Fruit fly (Drosophila melanogaster) whole organism, prepupa: Measurements from ENCODE around the gene CG8300.

Source experiments
- Blimp-1 ChIP-seq: fragments of 200-800 bp; sonication (Bioruptor generic); optimal IDR thresholded peaks from 3 replicates; lab custom pipeline; 2017; ENCODE audit warnings: missing biosample characterization, missing genetic modification characterization, mild to moderate bottlenecking, moderate library complexity, missing genetic modification reagents
- CG10631 ChIP-seq: fragments of 200-800 bp; sonication (Bioruptor generic); optimal IDR thresholded peaks from 2 replicates; lab custom pipeline; 2016; ENCODE audit warnings: missing biosample characterization, missing genetic modification characterization
- CG10669 ChIP-seq: fragments of 200-800 bp; sonication (Bioruptor generic); optimal IDR thresholded peaks from 3 replicates; lab custom pipeline; 2018; ENCODE audit warnings: missing biosample characterization, mild to moderate bottlenecking, missing genetic modification characterization, moderate library complexity
- CG11294 ChIP-seq: fragments of 200-800 bp; sonication (Bioruptor generic); IDR thresholded peaks from 2 replicates; pipeline ENCODE4 v1.3.6; 2022; ENCODE audit warnings: missing biosample characterization, missing genetic modification characterization
- CG11902 ChIP-seq: fragments of 200-800 bp; sonication (Bioruptor generic); optimal IDR thresholded peaks from 3 replicates; lab custom pipeline; 2016; ENCODE audit warnings: missing biosample characterization, missing genetic modification characterization
- CG1621 ChIP-seq: fragments of 200-800 bp; sonication (Bioruptor generic); optimal IDR thresholded peaks from 3 replicates; lab custom pipeline; 2018; ENCODE audit warnings: missing biosample characterization, mild to moderate bottlenecking, missing genetic modification characterization
- CG16779 ChIP-seq: fragments of 200-800 bp; sonication (Bioruptor generic); optimal IDR thresholded peaks from 3 replicates; lab custom pipeline; 2017; ENCODE audit warnings: missing biosample characterization, mild to moderate bottlenecking, missing genetic modification characterization
- CG3032 ChIP-seq: fragments of 200-800 bp; optimal IDR thresholded peaks from 2 replicates; lab custom pipeline; 2019; ENCODE audit warnings: missing biosample characterization, mild to moderate bottlenecking, missing genetic modification characterization, moderate library complexity
- CG31627 ChIP-seq: fragments of 200-800 bp; sonication (Bioruptor generic); optimal IDR thresholded peaks from 3 replicates; lab custom pipeline; 2016; ENCODE audit warnings: missing biosample characterization, missing genetic modification characterization
- CG32006 ChIP-seq: fragments of 200-800 bp; sonication (Bioruptor generic); optimal IDR thresholded peaks from 3 replicates; lab custom pipeline; 2017; ENCODE audit warnings: missing biosample characterization, mild to moderate bottlenecking, missing genetic modification characterization
- CG34406 ChIP-seq: fragments of 200-800 bp; sonication (Bioruptor generic); optimal IDR thresholded peaks from 3 replicates; lab custom pipeline; 2016; ENCODE audit warnings: missing biosample characterization, missing genetic modification characterization
- CG4318 ChIP-seq: fragments of 200-800 bp; sonication (Bioruptor generic); optimal IDR thresholded peaks from 3 replicates; lab custom pipeline; 2017; ENCODE audit warnings: missing biosample characterization, mild to moderate bottlenecking, missing genetic modification characterization
- CG6163 ChIP-seq: fragments of 200-800 bp; sonication (Bioruptor generic); IDR thresholded peaks from 3 replicates; pipeline ENCODE4 v1.3.6; 2022; ENCODE audit warnings: missing biosample characterization, missing genetic modification characterization
- CG6792 ChIP-seq: fragments of 200-800 bp; sonication (Bioruptor generic); optimal IDR thresholded peaks from 3 replicates; lab custom pipeline; 2016; ENCODE audit warnings: missing biosample characterization, missing genetic modification characterization
- CG8119 ChIP-seq: fragments of 200-800 bp; sonication (Bioruptor generic); IDR thresholded peaks from 3 replicates; pipeline ENCODE4 v1.3.6; 2022; ENCODE audit warnings: missing biosample characterization, missing genetic modification characterization
- CG8319 ChIP-seq: fragments of 200-800 bp; sonication (Bioruptor generic); optimal IDR thresholded peaks from 3 replicates; lab custom pipeline; 2016; ENCODE audit warnings: missing biosample characterization, missing genetic modification characterization
- CG8632 ChIP-seq: fragments of 200-800 bp; sonication (Bioruptor generic); optimal IDR thresholded peaks from 3 replicates; lab custom pipeline; 2016; ENCODE audit warnings: missing biosample characterization, missing genetic modification characterization
- Eip78C ChIP-seq: fragments of 200-800 bp; sonication (Bioruptor generic); peaks from one replicate; lab custom pipeline; 2016; ENCODE audit warnings: missing biosample characterization, missing genetic modification characterization
- Eip93F ChIP-seq: fragments of 200-800 bp; sonication (Bioruptor generic); optimal IDR thresholded peaks from 2 replicates; lab custom pipeline; 2016; ENCODE audit warnings: missing biosample characterization, mild to moderate bottlenecking, missing genetic modification characterization
- Ets21C ChIP-seq: fragments of 200-800 bp; sonication (Bioruptor generic); optimal IDR thresholded peaks from 3 replicates; lab custom pipeline; 2016; ENCODE audit warnings: missing biosample characterization, missing genetic modification characterization
- Ets96B ChIP-seq: fragments of 200-800 bp; optimal IDR thresholded peaks from 2 replicates; lab custom pipeline; 2019; ENCODE audit warnings: missing biosample characterization, mild to moderate bottlenecking, missing genetic modification characterization, moderate library complexity
- Hr39 ChIP-seq: fragments of 200-800 bp; sonication (Bioruptor generic); optimal IDR thresholded peaks from 2 replicates; lab custom pipeline; 2016; ENCODE audit warnings: missing biosample characterization, missing genetic modification characterization
- Hr4 ChIP-seq: fragments of 200-800 bp; sonication (Bioruptor generic); optimal IDR thresholded peaks from 3 replicates; lab custom pipeline; 2016; ENCODE audit warnings: missing biosample characterization, missing genetic modification characterization
- Lpt ChIP-seq: fragments of 200-800 bp; sonication (Bioruptor generic); optimal IDR thresholded peaks from 3 replicates; lab custom pipeline; 2016; ENCODE audit warnings: missing biosample characterization, missing genetic modification characterization
- Met ChIP-seq: fragments of 200-800 bp; sonication (Bioruptor generic); optimal IDR thresholded peaks from 3 replicates; lab custom pipeline; 2016; ENCODE audit warnings: missing biosample characterization, missing genetic modification characterization
- OdsH ChIP-seq: fragments of 200-800 bp; sonication (Bioruptor generic); optimal IDR thresholded peaks from 3 replicates; lab custom pipeline; 2016; ENCODE audit warnings: missing biosample characterization, missing genetic modification characterization
- Sox102F ChIP-seq: fragments of 200-800 bp; sonication (Bioruptor generic); optimal IDR thresholded peaks from 2 replicates; lab custom pipeline; 2016; ENCODE audit warnings: missing biosample characterization, mild to moderate bottlenecking, missing genetic modification characterization
- Sox14 ChIP-seq: fragments of 200-800 bp; sonication (Bioruptor generic); optimal IDR thresholded peaks from 3 replicates; lab custom pipeline; 2016; ENCODE audit warnings: missing biosample characterization, missing genetic modification characterization
- achi ChIP-seq: fragments of 200-800 bp; sonication (Bioruptor generic); optimal IDR thresholded peaks from 3 replicates; lab custom pipeline; 2016; ENCODE audit warnings: missing biosample characterization, missing genetic modification characterization
- acj6 ChIP-seq: fragments of 200-800 bp; sonication (Bioruptor generic); optimal IDR thresholded peaks from 3 replicates; lab custom pipeline; 2016; ENCODE audit warnings: missing biosample characterization, missing genetic modification characterization
- cyc ChIP-seq: fragments of 200-800 bp; sonication (Bioruptor generic); optimal IDR thresholded peaks from 3 replicates; lab custom pipeline; 2016; ENCODE audit warnings: missing biosample characterization, missing genetic modification characterization
- dsx ChIP-seq: fragments of 200-800 bp; optimal IDR thresholded peaks from 3 replicates; lab custom pipeline; 2019; ENCODE audit warnings: missing biosample characterization, mild to moderate bottlenecking, missing genetic modification characterization, moderate library complexity; ENCODE audit not compliant: poor library complexity, severe bottlenecking
- eg ChIP-seq: fragments of 200-800 bp; sonication (Bioruptor generic); IDR thresholded peaks from 3 replicates; pipeline ENCODE4 v1.3.6; 2022; ENCODE audit warnings: missing biosample characterization, missing genetic modification characterization
- esn ChIP-seq: fragments of 200-800 bp; sonication (Bioruptor generic); optimal IDR thresholded peaks from 2 replicates; lab custom pipeline; 2016; ENCODE audit warnings: missing biosample characterization, mild to moderate bottlenecking, missing genetic modification characterization, moderate library complexity
- fd59A ChIP-seq: fragments of 200-800 bp; sonication (Bioruptor generic); optimal IDR thresholded peaks from 2 replicates; lab custom pipeline; 2017; ENCODE audit warnings: missing biosample characterization, mild to moderate bottlenecking, missing genetic modification characterization, missing genetic modification reagents
- fd85E ChIP-seq: fragments of 200-800 bp; sonication (Bioruptor generic); optimal IDR thresholded peaks from 3 replicates; lab custom pipeline; 2016; ENCODE audit warnings: missing biosample characterization, missing genetic modification characterization
- fkh ChIP-seq: fragments of 200-800 bp; sonication (Bioruptor generic); optimal IDR thresholded peaks from 3 replicates; lab custom pipeline; 2017; ENCODE audit warnings: missing biosample characterization, mild to moderate bottlenecking, missing genetic modification characterization, moderate library complexity
- lz ChIP-seq: fragments of 200-800 bp; sonication (Bioruptor generic); optimal IDR thresholded peaks from 3 replicates; lab custom pipeline; 2016; ENCODE audit warnings: missing biosample characterization, missing genetic modification characterization
- pdm3 ChIP-seq: fragments of 200-800 bp; sonication (Bioruptor generic); optimal IDR thresholded peaks from 3 replicates; lab custom pipeline; 2016; ENCODE audit warnings: missing biosample characterization, missing genetic modification characterization
- salr ChIP-seq, 2 experiments: fragments of 200-800 bp; sonication (Bioruptor generic); optimal IDR thresholded peaks; 3 replicates each; lab custom pipeline; 2016 to 2018; ENCODE audit warnings: missing biosample characterization in 2 of 2, missing genetic modification characterization in 2 of 2, mild to moderate bottlenecking in 1 of 2
- spab ChIP-seq: fragments of 200-800 bp; sonication (Bioruptor generic); optimal IDR thresholded peaks from 2 replicates; lab custom pipeline; 2017; ENCODE audit warnings: missing biosample characterization, mild to moderate bottlenecking, missing genetic modification characterization, missing genetic modification reagents
- topi ChIP-seq: fragments of 200-800 bp; sonication (Bioruptor generic); optimal IDR thresholded peaks from 3 replicates; lab custom pipeline; 2016; ENCODE audit warnings: missing biosample characterization, missing genetic modification characterization

CG8300 gene

dm6 chrX:7086539-7086938 lies 18.1 kb upstream of the CG8300 start:
- TF ChIP-seq acj6 (peak; percentile 36), Eip93F (GFP tag; lab: Kevin White, UChicago) (no peak), OdsH (peak; percentile 44), esn (GFP tag; lab: Kevin White, UChicago) (peak; percentile 39), CG16779 (no peak), cyc (GFP tag; lab: Kevin White, UChicago) (peak; percentile 41), CG8119 (GFP tag; lab: Robert Waterston, UW) (peak; percentile 43; the same call in 1 of the 3 replicates), Hr4 (peak; percentile 32), CG6792 (GFP tag; lab: Kevin White, UChicago) (peak; percentile 19), CG8632 (GFP tag; lab: Kevin White, UChicago) (no peak), fd59A (no peak), Eip78C (GFP tag; lab: Kevin White, UChicago) (peak; percentile 81), pdm3 (GFP tag; lab: Kevin White, UChicago) (no peak), Met (GFP tag; lab: Kevin White, UChicago) (peak; percentile 40), CG10631 (peak; percentile 23), lz (GFP tag; lab: Kevin White, UChicago) (peak; percentile 7), achi (GFP tag; lab: Kevin White, UChicago) (peak; percentile 33), CG31627 (GFP tag; lab: Kevin White, UChicago) (peak; percentile 29)

DNA sequence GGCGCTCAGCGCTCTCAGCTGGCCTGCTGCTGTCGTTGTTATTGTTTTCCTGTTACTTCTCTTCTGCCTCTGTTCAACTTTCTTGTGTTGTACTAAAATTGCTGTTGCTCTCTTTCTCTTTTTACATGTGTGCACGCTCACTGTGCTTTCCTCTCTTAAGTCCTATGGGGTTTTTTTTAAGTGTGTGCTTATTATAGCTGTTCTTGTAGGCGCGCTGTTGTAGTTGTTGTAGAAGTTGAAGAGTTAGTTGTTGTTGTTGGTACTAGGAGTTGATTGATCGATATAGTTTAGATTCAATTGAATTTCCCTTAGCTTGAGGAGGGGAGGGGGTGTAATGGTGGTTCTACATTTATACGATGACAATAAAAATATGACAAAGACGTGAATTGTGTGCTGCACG lies 12.8 kb upstream of the CG8300 start:
- TF ChIP-seq CG8119 (GFP tag; lab: Robert Waterston, UW) (no peak), CG34406 (no peak), OdsH (no peak), Sox102F (no peak), Hr4 (no peak), Ets21C (GFP tag; lab: Kevin White, UChicago) (no peak), CG10631 (no peak), Met (GFP tag; lab: Kevin White, UChicago) (no peak), Eip78C (GFP tag; lab: Kevin White, UChicago) (no peak), CG6163 (GFP tag; lab: Robert Waterston, UW) (no peak), CG3032 (tag; lab: Kevin White, UChicago) (no peak), fd85E (GFP tag; lab: Kevin White, UChicago) (no peak), salr (GFP tag; optimal IDR thresholded peaks at IDR 0.05; lab: Kevin White, UChicago) (no peak), spab (GFP tag; lab: Kevin White, UChicago) (no peak), CG1621 (tag; lab: Kevin White, UChicago) (no peak), dsx (no peak)

DNA sequence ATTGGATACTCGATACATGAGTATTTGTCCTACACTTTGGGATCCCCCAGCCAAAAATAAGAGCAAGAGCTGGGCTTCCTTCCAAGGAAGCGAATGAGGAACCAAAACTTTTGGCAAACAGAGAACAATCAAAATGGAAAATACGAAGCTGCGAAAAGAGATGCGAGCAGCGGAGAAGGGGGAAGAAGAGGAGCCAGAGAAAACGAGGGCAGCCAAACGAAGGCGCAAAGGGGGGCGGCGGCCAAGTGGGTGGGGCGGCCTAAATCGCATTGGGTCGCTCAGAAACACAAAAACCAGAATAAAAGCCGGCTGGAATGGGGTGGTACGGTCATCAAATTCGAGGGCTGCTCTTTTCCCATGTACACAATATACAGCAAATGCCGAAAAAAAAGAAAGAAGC lies 10.5 kb upstream of the CG8300 start:
- TF ChIP-seq Sox102F (no peak), topi (GFP tag; lab: Kevin White, UChicago) (no peak), CG8632 (GFP tag; lab: Kevin White, UChicago) (no peak), CG8319 (no peak), fkh (GFP tag; lab: Kevin White, UChicago) (no peak), Ets96B (tag; lab: Kevin White, UChicago) (no peak), Sox14 (GFP tag; lab: Kevin White, UChicago) (no peak), CG11902 (no peak), pdm3 (GFP tag; lab: Kevin White, UChicago) (no peak), salr (GFP tag; optimal IDR thresholded peaks at IDR 0.05; lab: Kevin White, UChicago) (no peak), Blimp-1 (no peak), CG6163 (GFP tag; lab: Robert Waterston, UW) (no peak)
- TF ChIP-seq, all 60 proteins: peak for 0

- TF ChIP-seq cyc (GFP tag; lab: Kevin White, UChicago), result no peak
- no peak for TF ChIP-seq CG8319
- no peak for TF ChIP-seq CG16779
- no peak for TF ChIP-seq Lpt (GFP tag; lab: Kevin White, UChicago)
- peak; percentile 63 for TF ChIP-seq Hr4
- peak; percentile 43; the same call in 1 of the 3 replicates for TF ChIP-seq eg (GFP tag; lab: Robert Waterston, UW)
- TF ChIP-seq CG11294 (GFP tag; lab: Robert Waterston, UW), result no peak
- peak; percentile 51; the same call in 1 of the 3 replicates for TF ChIP-seq CG8119 (GFP tag; lab: Robert Waterston, UW)
- TF ChIP-seq CG32006 (GFP tag; lab: Kevin White, UChicago), result peak; percentile 72
- TF ChIP-seq Hr39 (GFP tag; lab: Kevin White, UChicago), result no peak
- TF ChIP-seq Eip78C (GFP tag; lab: Kevin White, UChicago), result peak; percentile 70
- no peak for TF ChIP-seq CG10669 (GFP tag; lab: Kevin White, UChicago)
- TF ChIP-seq CG8632 (GFP tag; lab: Kevin White, UChicago), result no peak
- TF ChIP-seq CG4318 (GFP tag; lab: Kevin White, UChicago), result peak; percentile 33
- no peak for TF ChIP-seq fkh (GFP tag; lab: Kevin White, UChicago)
- TF ChIP-seq, all 60 proteins: peak for 6
These were observed 9.8 kb upstream of the CG8300 start for dm6 chrX:7094861-7095260.
